Fruit fly (Drosophila melanogaster): ENCODE measurements around the gene CG5199.

The CG5199 gene

dm6 chr3L:20405337-20405887 lies 47.3 kb downstream of the CG5199 start:
- TF ChIP-seq cic (GFP tag; optimal IDR thresholded peaks at IDR 0.05) (no peak), CG11617 (GFP tag; optimal IDR thresholded peaks at IDR 0.05) (no peak), Crg-1 (GFP tag; optimal IDR thresholded peaks at IDR 0.05) (no peak), CG33017 (tag; optimal IDR thresholded peaks at IDR 0.05) (no peak), CG14711 (tag; optimal IDR thresholded peaks at IDR 0.05) (no peak), CG7045 (GFP tag; optimal IDR thresholded peaks at IDR 0.05) (no peak), Clk (GFP tag; optimal IDR thresholded peaks at IDR 0.05) (no peak)

DNA sequence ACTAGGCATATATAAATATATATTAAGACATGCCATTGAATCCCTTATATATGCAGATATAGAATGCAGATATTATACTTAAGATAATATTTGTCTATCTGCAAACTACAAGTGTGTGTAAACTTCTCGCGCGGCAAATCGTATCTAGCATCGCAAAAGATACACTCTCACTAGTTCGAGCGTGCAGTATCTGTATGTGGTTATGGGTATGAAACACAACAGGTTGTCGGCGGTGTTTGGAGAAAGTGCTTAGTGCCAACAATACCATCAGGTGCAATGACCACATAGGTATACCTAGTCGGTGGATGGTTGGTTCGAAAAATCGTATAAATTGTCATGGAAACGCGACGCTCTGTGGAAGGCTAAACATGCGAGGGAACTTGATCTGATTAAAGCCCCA lies 48.1 kb downstream of the CG5199 start:
- no peak for TF ChIP-seq Mnt (GFP tag; optimal IDR thresholded peaks at IDR 0.05)
- no peak for TF ChIP-seq tj (GFP tag; optimal IDR thresholded peaks at IDR 0.05)
- TF ChIP-seq pad (GFP tag; optimal IDR thresholded peaks at IDR 0.05), result no peak
- TF ChIP-seq ovo (GFP tag; optimal IDR thresholded peaks at IDR 0.05), result no peak
- TF ChIP-seq CG7045 (GFP tag; optimal IDR thresholded peaks at IDR 0.05), result no peak
- no peak for TF ChIP-seq CG11617 (GFP tag; optimal IDR thresholded peaks at IDR 0.05)
- no peak for TF ChIP-seq Crg-1 (GFP tag; optimal IDR thresholded peaks at IDR 0.05)
- TF ChIP-seq CG12768 (GFP tag; optimal IDR thresholded peaks at IDR 0.05), result no peak
- no peak for TF ChIP-seq CG14711 (tag; optimal IDR thresholded peaks at IDR 0.05)
- no peak for TF ChIP-seq bab1 (GFP tag; optimal IDR thresholded peaks at IDR 0.05)
- TF ChIP-seq kay (GFP tag; ENCODE audit: borderline replicate concordance), result no peak
- TF ChIP-seq toe (GFP tag; optimal IDR thresholded peaks at IDR 0.05), result no peak
- TF ChIP-seq cnc (optimal IDR thresholded peaks at IDR 0.05), result no peak
- no peak for TF ChIP-seq CG33017 (tag; optimal IDR thresholded peaks at IDR 0.05)
- TF ChIP-seq CG5204 (GFP tag; optimal IDR thresholded peaks at IDR 0.05), result no peak

DNA sequence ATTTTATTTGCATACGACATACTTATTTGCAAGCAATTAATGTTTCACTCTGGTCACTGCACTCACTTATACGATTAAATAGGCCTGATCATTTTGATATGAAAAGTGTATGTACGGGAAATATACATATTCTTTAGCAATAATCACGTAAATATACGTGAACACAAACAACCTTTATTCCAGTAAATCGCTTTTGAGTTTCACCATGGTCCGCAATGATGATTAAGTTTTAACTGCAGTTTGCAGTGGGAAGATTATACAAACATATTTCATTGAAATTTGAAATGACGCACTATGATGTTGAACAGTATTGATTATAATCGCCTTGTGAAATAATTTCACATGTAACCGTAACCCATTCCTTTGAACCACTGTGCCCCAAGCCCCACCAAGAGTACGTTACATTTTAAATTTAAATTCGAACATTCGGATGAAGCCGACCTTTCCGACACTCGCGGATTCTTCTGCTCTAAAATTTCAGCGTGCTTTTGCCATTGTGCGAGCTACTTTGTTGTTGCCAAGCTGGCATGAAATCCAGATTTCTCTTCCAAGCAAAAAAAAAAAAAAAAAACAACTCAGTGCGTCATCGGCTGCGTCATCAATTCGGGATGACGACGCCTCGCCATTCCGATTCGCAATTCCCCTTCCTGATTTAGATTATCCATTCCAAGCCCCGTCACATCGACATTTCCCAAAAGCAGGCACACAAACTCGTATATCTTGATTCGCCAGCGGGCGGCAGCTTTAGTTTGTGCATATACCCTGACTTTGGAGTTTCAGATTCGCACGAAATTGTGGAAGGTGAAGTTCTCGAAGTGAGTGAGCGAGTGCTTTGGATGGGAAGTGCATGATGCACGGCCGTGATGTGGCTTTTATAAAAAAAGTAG lies 48.9 kb downstream of the CG5199 start:
- no peak for TF ChIP-seq pad (GFP tag; optimal IDR thresholded peaks at IDR 0.05)
- no peak for TF ChIP-seq ovo (GFP tag; optimal IDR thresholded peaks at IDR 0.05)
- TF ChIP-seq bab1 (GFP tag; optimal IDR thresholded peaks at IDR 0.05), result peak; percentile 10
- TF ChIP-seq toe (GFP tag; optimal IDR thresholded peaks at IDR 0.05), result no peak
- TF ChIP-seq cic (GFP tag; optimal IDR thresholded peaks at IDR 0.05), result no peak
- TF ChIP-seq CG12768 (GFP tag; optimal IDR thresholded peaks at IDR 0.05), result no peak
- no peak for TF ChIP-seq CG7045 (GFP tag; optimal IDR thresholded peaks at IDR 0.05)
- TF ChIP-seq CG5204 (GFP tag; optimal IDR thresholded peaks at IDR 0.05), result no peak

- no peak for TF ChIP-seq CG7045 (GFP tag; optimal IDR thresholded peaks at IDR 0.05)
- TF ChIP-seq toe (GFP tag; optimal IDR thresholded peaks at IDR 0.05), result no peak
- no peak for TF ChIP-seq Hr96 (GFP tag; optimal IDR thresholded peaks at IDR 0.05)
- no peak for TF ChIP-seq cic (GFP tag; optimal IDR thresholded peaks at IDR 0.05)
- TF ChIP-seq tj (GFP tag; optimal IDR thresholded peaks at IDR 0.05), result no peak
Measured at dm6 chr3L:20402665-20403492, 49.8 kb downstream of the CG5199 start.

DNA sequence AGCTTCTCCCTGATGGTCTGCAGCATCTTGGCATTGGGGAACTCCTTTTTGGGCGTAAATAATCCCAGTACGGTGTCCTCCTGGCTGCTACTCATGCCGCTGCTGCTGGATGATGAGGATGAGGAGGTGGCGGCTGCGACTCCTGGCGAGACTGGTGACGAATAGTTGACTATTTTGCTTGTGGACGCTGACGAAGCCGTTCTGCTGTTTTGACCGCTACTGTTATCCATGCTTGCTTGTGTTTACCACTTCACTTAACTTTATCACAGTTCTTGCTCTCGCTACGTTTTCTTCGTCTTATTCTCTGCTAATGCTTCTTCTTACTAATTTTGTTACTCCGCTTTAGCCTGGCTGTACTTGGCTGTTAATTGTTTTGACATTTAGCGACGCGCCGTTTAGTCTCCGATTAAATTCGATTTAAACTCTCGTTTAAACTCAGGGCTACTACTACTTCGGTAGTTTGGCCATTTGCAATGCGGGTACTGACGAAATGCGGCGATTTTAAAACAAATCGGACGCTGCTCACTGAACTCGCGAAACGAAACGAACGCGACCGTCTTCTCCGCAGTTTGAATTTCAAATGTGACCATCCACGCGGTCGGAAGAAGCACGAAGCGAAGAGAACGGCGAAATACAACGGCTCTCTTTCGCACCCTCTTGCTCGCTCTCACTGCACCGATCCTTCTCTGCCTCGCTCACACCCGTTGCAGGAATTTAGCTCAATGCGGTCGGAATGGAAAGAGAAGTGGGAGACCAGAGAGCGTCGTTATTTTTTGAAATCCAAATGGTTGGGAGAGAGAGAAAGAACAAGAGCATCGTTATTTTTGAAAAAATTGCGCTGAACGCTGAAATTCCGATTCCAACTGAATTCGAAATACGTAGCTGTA lies 51.4 kb downstream of the CG5199 start, which contains the start of gene trbl:
trbl (minus strand) TSS at position 584 of the 887 bp plus-strand sequence.
- TF ChIP-seq CG14711 (tag; optimal IDR thresholded peaks at IDR 0.05), result peak; percentile 21
- TF ChIP-seq CG12768 (GFP tag; optimal IDR thresholded peaks at IDR 0.05), result peak; percentile 50
- TF ChIP-seq Hr96 (GFP tag; optimal IDR thresholded peaks at IDR 0.05), result no peak
- peak; percentile 24 for TF ChIP-seq pad (GFP tag; optimal IDR thresholded peaks at IDR 0.05)
- peak; percentile 14 for TF ChIP-seq Crg-1 (GFP tag; optimal IDR thresholded peaks at IDR 0.05)
- TF ChIP-seq CG7101 (tag; optimal IDR thresholded peaks at IDR 0.05), result peak; percentile 59
- no peak for TF ChIP-seq CG1620 (GFP tag; optimal IDR thresholded peaks at IDR 0.05)
- peak; percentile 64 for TF ChIP-seq CG33017 (tag; optimal IDR thresholded peaks at IDR 0.05)
- TF ChIP-seq kay (GFP tag; ENCODE audit: borderline replicate concordance), result no peak
- TF ChIP-seq ovo (GFP tag; optimal IDR thresholded peaks at IDR 0.05), result peak; percentile 62
- peak; percentile 94 for TF ChIP-seq Mnt (GFP tag; optimal IDR thresholded peaks at IDR 0.05)
- no peak for TF ChIP-seq CG5204 (GFP tag; optimal IDR thresholded peaks at IDR 0.05)
- TF ChIP-seq tj (GFP tag; optimal IDR thresholded peaks at IDR 0.05), result peak; percentile 41
- peak; percentile 73 for TF ChIP-seq cic (GFP tag; optimal IDR thresholded peaks at IDR 0.05)
- TF ChIP-seq toe (GFP tag; optimal IDR thresholded peaks at IDR 0.05), result no peak
- TF ChIP-seq cnc (optimal IDR thresholded peaks at IDR 0.05), result no peak
- TF ChIP-seq CG7045 (GFP tag; optimal IDR thresholded peaks at IDR 0.05), result peak; percentile 54
- TF ChIP-seq Clk (GFP tag; optimal IDR thresholded peaks at IDR 0.05), result no peak
- peak; percentile 64 for TF ChIP-seq CG11617 (GFP tag; optimal IDR thresholded peaks at IDR 0.05)
- peak; percentile 70 for TF ChIP-seq bab1 (GFP tag; optimal IDR thresholded peaks at IDR 0.05)
